Worm (Caenorhabditis elegans) whole organism, early embryonic: ENCODE results near the gene lon-1.

Source experiments
- F13C5.2 ChIP-seq: sonication (generic microtip); optimal IDR thresholded peaks from 2 replicates; lab custom pipeline; 2017; ENCODE audit warnings: mild to moderate bottlenecking, missing genetic modification characterization, inconsistent platforms, missing compliant biosample characterization
- ama-1 ChIP-seq: fragments of 150-350 bp; optimal IDR thresholded peaks from 2 replicates; lab custom pipeline; 2014
- hnd-1 ChIP-seq: sonication (generic microtip); optimal IDR thresholded peaks from 2 replicates; lab custom pipeline; 2016; ENCODE audit warnings: missing genetic modification characterization, missing compliant biosample characterization
- scrt-1 ChIP-seq: fragments of 200-800 bp; sonication (Bioruptor generic); IDR thresholded peaks from 2 replicates; pipeline ENCODE4 v1.3.6; 2022; ENCODE audit warnings: missing genetic modification characterization, missing compliant biosample characterization
- tbx-37 ChIP-seq: fragments of 200-800 bp; sonication (Bioruptor generic); conservative IDR thresholded peaks from 2 replicates; pipeline ENCODE4 v1.3.6; 2022; ENCODE audit warnings: missing genetic modification reagents, missing genetic modification characterization, missing compliant biosample characterization
- tra-4 ChIP-seq: sonication (generic microtip); optimal IDR thresholded peaks from 2 replicates; lab custom pipeline; 2017; ENCODE audit warnings: missing genetic modification characterization, missing compliant biosample characterization

DNA sequence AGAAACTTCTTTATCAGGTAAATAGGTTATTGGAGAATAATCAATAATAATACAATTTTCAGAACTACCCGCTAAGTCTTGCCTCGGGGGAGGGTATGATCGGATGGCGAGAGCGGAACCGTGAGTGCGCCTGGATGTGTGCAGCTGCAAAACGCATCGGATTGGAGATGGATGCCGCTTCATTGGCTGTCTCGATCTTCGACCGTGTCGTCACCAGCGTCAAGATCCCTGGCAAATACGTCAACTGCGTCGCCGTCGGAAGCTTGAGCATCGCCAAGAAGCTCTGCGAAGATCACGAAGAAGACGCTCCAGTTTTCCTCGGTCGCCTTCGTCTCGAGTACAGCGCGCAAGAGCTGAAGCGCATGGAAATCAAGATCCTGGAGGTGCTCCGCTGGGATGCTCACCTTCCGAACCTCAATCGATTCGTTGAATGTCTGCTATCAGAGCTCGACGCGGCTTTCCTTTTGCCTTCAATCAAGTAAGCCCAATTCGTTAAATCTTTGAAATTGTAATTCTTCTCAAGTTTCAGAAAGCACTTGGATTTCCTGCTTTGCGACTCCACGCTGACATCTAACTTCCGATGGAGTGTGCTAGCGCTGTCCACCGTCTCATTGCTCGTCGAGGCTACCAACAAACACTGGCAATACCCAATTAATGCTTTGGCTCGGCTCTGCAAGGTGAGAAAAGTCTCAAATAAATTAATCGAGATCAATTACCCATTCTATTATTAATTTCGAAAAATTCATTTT lies 30.6 kb downstream of the lon-1 start:
- TF ChIP-seq tbx-37 (GFP tag; lab: Robert Waterston, UW) = no peak
- TF ChIP-seq hnd-1 (tag; lab: Kevin White, UChicago) = no peak
- TF ChIP-seq scrt-1 (GFP tag; lab: Robert Waterston, UW) = no peak
- no peak for TF ChIP-seq ama-1 (lab: Kevin White, UChicago)
- TF ChIP-seq tra-4 (tag; lab: Kevin White, UChicago) = no peak
- no peak for TF ChIP-seq F13C5.2 (tag; lab: Kevin White, UChicago)
